Worm (Caenorhabditis elegans) whole organism, young adult: Measurements from ENCODE around the gene B0310.1.

Experiments used
- C17E4.6 ChIP-seq: fragments of 200-800 bp; sonication (Bioruptor generic); IDR thresholded peaks from 2 replicates; pipeline ENCODE4 v1.3.6; 2022; ENCODE audit warnings: missing genetic modification reagents, missing genetic modification characterization, missing compliant biosample characterization
- F10E7.11 ChIP-seq: sonication (generic microtip); optimal IDR thresholded peaks from 2 replicates; lab custom pipeline; 2017; ENCODE audit warnings: mild to moderate bottlenecking, missing genetic modification characterization, moderate library complexity, missing compliant biosample characterization
- F37B4.10 ChIP-seq: fragments of 200-800 bp; sonication (Bioruptor generic); IDR thresholded peaks from 2 replicates; pipeline ENCODE4 v1.3.6; 2022; ENCODE audit warnings: missing genetic modification characterization, missing compliant biosample characterization
- T07F8.4 ChIP-seq: sonication (generic microtip); optimal IDR thresholded peaks from 2 replicates; lab custom pipeline; 2016; ENCODE audit warnings: mild to moderate bottlenecking, missing genetic modification characterization, moderate library complexity, missing compliant biosample characterization
- T26A5.8 ChIP-seq: sonication (generic microtip); optimal IDR thresholded peaks from 2 replicates; lab custom pipeline; 2016; ENCODE audit warnings: missing genetic modification characterization, missing compliant biosample characterization
- Y53F4B.3 ChIP-seq: fragments of 200-800 bp; sonication (Bioruptor generic); IDR thresholded peaks from 2 replicates; pipeline ENCODE4 v1.3.6; 2022; ENCODE audit warnings: missing genetic modification reagents, missing genetic modification characterization, missing compliant biosample characterization
- Y53G8AR.9 ChIP-seq: fragments of 200-800 bp; sonication (Bioruptor generic); conservative IDR thresholded peaks from 2 replicates; pipeline ENCODE4 v1.3.6; 2022; ENCODE audit warnings: missing genetic modification reagents, missing genetic modification characterization, missing compliant biosample characterization
- Y56A3A.18 ChIP-seq: fragments of 200-800 bp; sonication (Bioruptor generic); IDR thresholded peaks from 2 replicates; pipeline ENCODE4 v1.3.6; 2022; ENCODE audit warnings: missing genetic modification reagents, missing genetic modification characterization, missing compliant biosample characterization
- Y79H2A.3 ChIP-seq: fragments of 200-800 bp; sonication (Bioruptor generic); conservative IDR thresholded peaks from 2 replicates; pipeline ENCODE4 v1.3.6; 2022; ENCODE audit warnings: missing genetic modification reagents, missing genetic modification characterization, missing compliant biosample characterization
- ZK185.1 ChIP-seq: sonication (generic microtip); optimal IDR thresholded peaks from 2 replicates; lab custom pipeline; 2016; ENCODE audit warnings: mild to moderate bottlenecking, missing genetic modification characterization, missing compliant biosample characterization; ENCODE audit not compliant: poor library complexity, severe bottlenecking
- akir-1 ChIP-seq: fragments of 200-800 bp; sonication (Bioruptor generic); optimal IDR thresholded peaks from 2 replicates; lab custom pipeline; 2018; ENCODE audit warnings: mild to moderate bottlenecking, missing genetic modification characterization, moderate library complexity, missing compliant biosample characterization
- ama-1 ChIP-seq, 3 experiments: fragments of 150-350 bp in 1 of 3; sonication (generic microtip) in 2 of 3; optimal IDR thresholded peaks; 2 replicates each; lab custom pipeline; 2014 to 2018; ENCODE audit warnings: missing biosample characterization in 2 of 3, missing genetic modification characterization in 2 of 3, missing genetic modification reagents in 2 of 3
- aptf-3 ChIP-seq: fragments of 200-800 bp; sonication (Bioruptor generic); IDR thresholded peaks from 2 replicates; pipeline ENCODE4 v1.3.6; 2022; ENCODE audit warnings: missing genetic modification characterization, missing compliant biosample characterization
- atf-7 ChIP-seq: sonication (generic microtip); optimal IDR thresholded peaks from 2 replicates; lab custom pipeline; 2017; ENCODE audit warnings: mild to moderate bottlenecking, missing genetic modification characterization, missing compliant biosample characterization
- athp-1 ChIP-seq: sonication (generic microtip); optimal IDR thresholded peaks from 2 replicates; lab custom pipeline; 2017; ENCODE audit warnings: mild to moderate bottlenecking, missing genetic modification characterization, missing compliant biosample characterization
- attf-5 ChIP-seq: fragments of 200-800 bp; sonication (Bioruptor generic); optimal IDR thresholded peaks from 2 replicates; lab custom pipeline; 2018; ENCODE audit warnings: mild to moderate bottlenecking, missing genetic modification characterization, missing compliant biosample characterization
- attf-6 ChIP-seq: fragments of 200-800 bp; sonication (Bioruptor generic); IDR thresholded peaks from 2 replicates; pipeline ENCODE4 v1.3.6; 2022; ENCODE audit warnings: missing genetic modification reagents, missing genetic modification characterization, missing compliant biosample characterization
- bed-1 ChIP-seq: fragments of 200-800 bp; sonication (Bioruptor generic); IDR thresholded peaks from 2 replicates; pipeline ENCODE4 v1.3.6; 2022; ENCODE audit warnings: missing genetic modification reagents, missing genetic modification characterization, missing compliant biosample characterization
- bed-2 ChIP-seq: fragments of 200-800 bp; sonication (Bioruptor generic); IDR thresholded peaks from 2 replicates; pipeline ENCODE4 v1.3.6; 2022; ENCODE audit warnings: missing genetic modification reagents, missing genetic modification characterization, missing compliant biosample characterization
- ccch-3 ChIP-seq: fragments of 200-800 bp; sonication (Bioruptor generic); optimal IDR thresholded peaks from 2 replicates; lab custom pipeline; 2018; ENCODE audit warnings: mild to moderate bottlenecking, missing genetic modification characterization, missing compliant biosample characterization
- chd-7 ChIP-seq: sonication (generic microtip); optimal IDR thresholded peaks from 2 replicates; lab custom pipeline; 2016; ENCODE audit warnings: mild to moderate bottlenecking, missing genetic modification characterization, moderate library complexity, missing compliant biosample characterization
- dox-1 ChIP-seq: fragments of 200-800 bp; sonication (Bioruptor generic); IDR thresholded peaks from 2 replicates; pipeline ENCODE4 v1.3.6; 2022; ENCODE audit warnings: missing genetic modification reagents, missing genetic modification characterization, missing compliant biosample characterization
- egl-18 ChIP-seq: fragments of 200-800 bp; sonication (Bioruptor generic); IDR thresholded peaks from 2 replicates; pipeline ENCODE4 v1.3.6; 2022; ENCODE audit warnings: missing genetic modification reagents, missing genetic modification characterization, missing compliant biosample characterization
- egrh-3 ChIP-seq: fragments of 200-800 bp; sonication (Bioruptor generic); IDR thresholded peaks from 2 replicates; pipeline ENCODE4 v1.3.6; 2022; ENCODE audit warnings: missing genetic modification reagents, missing genetic modification characterization, missing compliant biosample characterization
- ekl-4 ChIP-seq: fragments of 200-800 bp; sonication (Bioruptor generic); IDR thresholded peaks from 2 replicates; pipeline ENCODE4 v1.3.6; 2022; ENCODE audit warnings: missing genetic modification reagents, missing genetic modification characterization, missing compliant biosample characterization
- fkh-3 ChIP-seq: sonication (generic microtip); optimal IDR thresholded peaks from 2 replicates; lab custom pipeline; 2016; ENCODE audit warnings: mild to moderate bottlenecking, missing genetic modification characterization, missing compliant biosample characterization
- hlh-12 ChIP-seq: sonication (generic microtip); optimal IDR thresholded peaks from 2 replicates; lab custom pipeline; 2016; ENCODE audit warnings: missing genetic modification characterization, missing compliant biosample characterization
- hlh-26 ChIP-seq: fragments of 200-800 bp; sonication (Bioruptor generic); conservative IDR thresholded peaks from 2 replicates; pipeline ENCODE4 v1.3.6; 2022; ENCODE audit warnings: missing genetic modification reagents, missing genetic modification characterization, missing compliant biosample characterization
- lin-26 ChIP-seq: fragments of 200-800 bp; sonication (Bioruptor generic); IDR thresholded peaks from 2 replicates; pipeline ENCODE4 v1.3.6; 2022; ENCODE audit warnings: missing genetic modification reagents, missing genetic modification characterization, missing compliant biosample characterization
- lin-40 ChIP-seq: sonication (generic microtip); optimal IDR thresholded peaks from 2 replicates; lab custom pipeline; 2016; ENCODE audit warnings: missing genetic modification characterization, mild to moderate bottlenecking, missing compliant biosample characterization, missing genotype, missing genetic modification reagents
- lsl-1 ChIP-seq: fragments of 200-800 bp; sonication (Bioruptor generic); optimal IDR thresholded peaks from 2 replicates; lab custom pipeline; 2018; ENCODE audit warnings: mild to moderate bottlenecking, missing genetic modification characterization, moderate library complexity, missing compliant biosample characterization
- mel-28 ChIP-seq: sonication (generic microtip); optimal IDR thresholded peaks from 2 replicates; lab custom pipeline; 2016; ENCODE audit warnings: borderline replicate concordance, mild to moderate bottlenecking, missing genetic modification characterization, missing compliant biosample characterization
- nhr-179 ChIP-seq: sonication (generic microtip); optimal IDR thresholded peaks from 2 replicates; lab custom pipeline; 2016; ENCODE audit warnings: mild to moderate bottlenecking, missing genetic modification characterization, missing compliant biosample characterization
- nhr-80 ChIP-seq: sonication (generic microtip); optimal IDR thresholded peaks from 2 replicates; lab custom pipeline; 2016; ENCODE audit warnings: missing genetic modification characterization, missing compliant biosample characterization
- nhr-90 ChIP-seq: sonication (generic microtip); optimal IDR thresholded peaks from 2 replicates; lab custom pipeline; 2016; ENCODE audit warnings: missing genotype, mild to moderate bottlenecking, missing genetic modification characterization, missing compliant biosample characterization
- pha-4 ChIP-seq: fragments of 150-350 bp; sonication (generic microtip); optimal IDR thresholded peaks from 2 replicates; lab custom pipeline; 2014; ENCODE audit warnings: missing biosample characterization, missing genetic modification reagents, missing genetic modification characterization
- rec-8 ChIP-seq, 2 experiments: sonication (generic microtip); optimal IDR thresholded peaks; 2 replicates each; lab custom pipeline; 2016; ENCODE audit warnings: mild to moderate bottlenecking in 2 of 2, missing genetic modification characterization in 2 of 2, missing genetic modification reagents in 2 of 2, missing genotype in 2 of 2, missing biosample characterization in 1 of 2, missing compliant biosample characterization in 1 of 2, moderate library complexity in 1 of 2
- rpc-1 ChIP-seq, 2 experiments: fragments of 150-350 bp in 1 of 2; sonication (generic microtip) in 1 of 2; optimal IDR thresholded peaks; 2 replicates each; lab custom pipeline; 2014 to 2018; ENCODE audit warnings: missing biosample characterization in 1 of 2, missing genetic modification characterization in 1 of 2, missing genetic modification reagents in 1 of 2, missing genotype in 1 of 2
- sdz-38 ChIP-seq: sonication (generic microtip); optimal IDR thresholded peaks from 2 replicates; lab custom pipeline; 2016; ENCODE audit warnings: missing genotype, missing genetic modification characterization, missing compliant biosample characterization
- snpc-1.3 ChIP-seq: sonication (generic microtip); optimal IDR thresholded peaks from 2 replicates; lab custom pipeline; 2017; ENCODE audit warnings: missing genetic modification characterization, mild to moderate bottlenecking, missing compliant biosample characterization, antibody characterized with exemption, moderate library complexity, missing genotype, missing genetic modification reagents; ENCODE audit not compliant: insufficient read depth
- somi-1 ChIP-seq: fragments of 200-800 bp; sonication (Bioruptor generic); optimal IDR thresholded peaks from 2 replicates; lab custom pipeline; 2018; ENCODE audit warnings: mild to moderate bottlenecking, missing genetic modification characterization, missing compliant biosample characterization
- sptf-2 ChIP-seq: fragments of 200-800 bp; sonication (Bioruptor generic); optimal IDR thresholded peaks from 2 replicates; lab custom pipeline; 2018; ENCODE audit warnings: mild to moderate bottlenecking, missing genetic modification characterization, missing compliant biosample characterization
- unc-130 ChIP-seq: sonication (generic microtip); optimal IDR thresholded peaks from 2 replicates; lab custom pipeline; 2016; ENCODE audit warnings: missing genetic modification reagents, missing genetic modification characterization, missing compliant biosample characterization
- unc-62 ChIP-seq: fragments of 150-350 bp; optimal IDR thresholded peaks from 2 replicates; lab custom pipeline; 2014; ENCODE audit warnings: missing biosample characterization, missing genetic modification reagents, missing genetic modification characterization
- zfh-2 ChIP-seq: fragments of 200-800 bp; sonication (Bioruptor generic); conservative IDR thresholded peaks from 2 replicates; pipeline ENCODE4 v1.3.6; 2022; ENCODE audit warnings: missing genetic modification reagents, missing genetic modification characterization, missing compliant biosample characterization
- ztf-18 ChIP-seq: sonication (generic microtip); optimal IDR thresholded peaks from 2 replicates; lab custom pipeline; 2016; ENCODE audit warnings: missing genotype, mild to moderate bottlenecking, missing genetic modification characterization, missing compliant biosample characterization
- ztf-26 ChIP-seq: sonication (generic microtip); optimal IDR thresholded peaks from 2 replicates; lab custom pipeline; 2017; ENCODE audit warnings: missing genetic modification characterization, missing compliant biosample characterization
- ztf-3 ChIP-seq: fragments of 200-800 bp; sonication (Bioruptor generic); optimal IDR thresholded peaks from 2 replicates; lab custom pipeline; 2018; ENCODE audit warnings: mild to moderate bottlenecking, missing genetic modification characterization, missing compliant biosample characterization

Gene B0310.1

ce11 chrX:487669-488068 lies 5.4 kb upstream of the B0310.1 start (continued):
- TF ChIP-seq mel-28: no peak
- no peak for TF ChIP-seq sdz-38 (tag; lab: Kevin White, UChicago)
- TF ChIP-seq ama-1 (optimal IDR thresholded peaks at IDR 0.05; lab: Kevin White, UChicago): no peak
- TF ChIP-seq ama-1 (GFP tag; optimal IDR thresholded peaks at IDR 0.05; lab: Kevin White, UChicago): peak; percentile 55 to 71
- TF ChIP-seq rpc-1 (optimal IDR thresholded peaks at IDR 0.05; lab: Kevin White, UChicago): peak; percentile 84
- peak; percentile 99 for TF ChIP-seq rpc-1 (tag; optimal IDR thresholded peaks at IDR 0.05; lab: Kevin White, UChicago)
- no peak for TF ChIP-seq lin-40 (tag; lab: Kevin White, UChicago)
- TF ChIP-seq F37B4.10 (GFP tag; lab: Robert Waterston, UW): no peak
- TF ChIP-seq egl-18 (GFP tag; lab: Robert Waterston, UW): no peak
- no peak; the same call in 1 of the 2 replicates for TF ChIP-seq dox-1 (GFP tag; lab: Robert Waterston, UW)
- TF ChIP-seq ekl-4 (GFP tag; lab: Robert Waterston, UW): no peak
- peak; percentile 96 for TF ChIP-seq lin-26 (GFP tag; lab: Robert Waterston, UW)
- peak; percentile 53; the same call in 1 of the 2 replicates for TF ChIP-seq Y56A3A.18 (GFP tag; lab: Robert Waterston, UW)
- no peak for TF ChIP-seq pha-4 (tag; lab: Kevin White, UChicago)
- TF ChIP-seq lsl-1: peak; percentile 26
- TF ChIP-seq zfh-2 (GFP tag; lab: Robert Waterston, UW): no peak
- TF ChIP-seq Y79H2A.3 (GFP tag; lab: Robert Waterston, UW): 0 out of 2 replicates have a peak, but pooled peaks have one; percentile 13
- peak; percentile 60 for TF ChIP-seq T07F8.4 (tag; lab: Kevin White, UChicago)
- TF ChIP-seq akir-1: no peak
- TF ChIP-seq unc-130: no peak
- no peak for TF ChIP-seq T26A5.8 (tag; lab: Kevin White, UChicago)
- TF ChIP-seq aptf-3 (GFP tag; lab: Robert Waterston, UW): no peak
- peak; percentile 59 for TF ChIP-seq ztf-18 (tag; lab: Kevin White, UChicago)
- TF ChIP-seq fkh-3 (tag; lab: Kevin White, UChicago): no peak
- TF ChIP-seq C17E4.6: no peak
- TF ChIP-seq attf-6 (GFP tag; lab: Robert Waterston, UW): peak; percentile 47; the same call in 1 of the 2 replicates
- TF ChIP-seq sptf-2: peak; percentile 62
- peak; percentile 11 for TF ChIP-seq somi-1 (GFP tag; lab: Kevin White, UChicago)
- TF ChIP-seq chd-7 (tag; lab: Kevin White, UChicago): peak; percentile 25
- TF ChIP-seq rec-8 (tag; optimal IDR thresholded peaks at IDR 0.05; lab: Kevin White, UChicago): peak in 1 of 2 experiments; percentile 58
- TF ChIP-seq bed-1 (GFP tag; lab: Robert Waterston, UW): 0 out of 2 replicates have a peak, but pooled peaks have one; percentile 28
- peak; percentile 47 for TF ChIP-seq ZK185.1
- no peak for TF ChIP-seq unc-62 (GFP tag; lab: Kevin White, UChicago)
- TF ChIP-seq snpc-1.3 (tag; lab: Kevin White, UChicago): peak; percentile 65
- TF ChIP-seq ztf-3 (GFP tag; lab: Kevin White, UChicago): no peak
- no peak for TF ChIP-seq nhr-179 (tag; lab: Kevin White, UChicago)
- no peak for TF ChIP-seq bed-2
- TF ChIP-seq Y53F4B.3 (GFP tag; lab: Robert Waterston, UW): no peak
- no peak for TF ChIP-seq hlh-12 (tag; lab: Kevin White, UChicago)
- TF ChIP-seq Y53G8AR.9 (GFP tag; lab: Robert Waterston, UW): no peak
- TF ChIP-seq hlh-26 (GFP tag; lab: Robert Waterston, UW): no peak
- TF ChIP-seq egrh-3: no peak
- no peak for TF ChIP-seq F10E7.11 (tag; lab: Kevin White, UChicago)
- TF ChIP-seq nhr-90 (tag; lab: Kevin White, UChicago): peak; percentile 76
- TF ChIP-seq nhr-80: no peak
- peak; percentile 59 for TF ChIP-seq attf-5
- no peak for TF ChIP-seq atf-7 (tag; lab: Kevin White, UChicago)
- TF ChIP-seq ccch-3 (GFP tag; lab: Kevin White, UChicago): no peak
- TF ChIP-seq ztf-26 (tag; lab: Kevin White, UChicago): no peak
- TF ChIP-seq athp-1 (tag; lab: Kevin White, UChicago): peak; percentile 35
